Worm (Caenorhabditis elegans): ENCODE results near the gene F44E7.7.

- TF ChIP-seq unc-3 (GFP tag; conservative IDR thresholded peaks at IDR 0.05) (no peak), unc-3 (tag; optimal IDR thresholded peaks at IDR 0.05) (no peak), ceh-24 (tag; optimal IDR thresholded peaks at IDR 0.05) (no peak), nhr-11 (tag; optimal IDR thresholded peaks at IDR 0.05) (no peak), ama-1 (optimal IDR thresholded peaks at IDR 0.05) (no peak), pqm-1 (tag; optimal IDR thresholded peaks at IDR 0.05) (no peak)
Observed at ce11 chrV:5831253-5831652, 46.0 kb upstream of the F44E7.7 start.

Measured in whole organism, late embryonic.